Worm (Caenorhabditis elegans) whole organism, L3 larva: Measurements from ENCODE around the gene sta-1.
"Not testable (repeated sequence)": the region's sequence is repeated elsewhere in the genome, so short reads cannot be mapped to it uniquely, and the experiment has no call there.

Source experiments
- R02D3.7 ChIP-seq: fragments of 150-350 bp; optimal IDR thresholded peaks from 2 replicates; lab custom pipeline; 2014; ENCODE audit warnings: missing biosample characterization, missing genetic modification characterization
- ZK546.5 ChIP-seq: sonication (generic microtip); optimal IDR thresholded peaks from 2 replicates; lab custom pipeline; 2017; ENCODE audit warnings: missing biosample characterization, missing genetic modification characterization
- aly-2 ChIP-seq: fragments of 150-350 bp; optimal IDR thresholded peaks from 2 replicates; lab custom pipeline; 2014; ENCODE audit warnings: missing biosample characterization, missing genetic modification characterization
- ama-1 ChIP-seq: fragments of 150-350 bp; optimal IDR thresholded peaks from 2 replicates; lab custom pipeline; 2018
- ceh-16 ChIP-seq: sonication (generic microtip); optimal IDR thresholded peaks from 2 replicates; lab custom pipeline; 2017; ENCODE audit warnings: missing biosample characterization, missing genetic modification characterization
- ceh-82 ChIP-seq: fragments of 150-350 bp; optimal IDR thresholded peaks from 2 replicates; lab custom pipeline; 2014; ENCODE audit warnings: missing biosample characterization, missing genetic modification characterization
- ceh-9 ChIP-seq: sonication (generic microtip); optimal IDR thresholded peaks from 2 replicates; lab custom pipeline; 2018; ENCODE audit warnings: missing biosample characterization, missing genetic modification characterization
- daf-12 ChIP-seq: fragments of 150-350 bp; optimal IDR thresholded peaks from 2 replicates; lab custom pipeline; 2014; ENCODE audit warnings: missing biosample characterization, missing genetic modification reagents, missing genetic modification characterization
- egl-27 ChIP-seq: sonication (generic microtip); optimal IDR thresholded peaks from 4 replicates; lab custom pipeline; 2017; ENCODE audit warnings: missing biosample characterization, missing genetic modification reagents, missing genetic modification characterization
- egl-5 ChIP-seq: fragments of 150-350 bp; optimal IDR thresholded peaks from 2 replicates; lab custom pipeline; 2017; ENCODE audit warnings: missing biosample characterization, missing genetic modification reagents, missing genetic modification characterization, inconsistent platforms
- elt-1 ChIP-seq: fragments of 150-350 bp; optimal IDR thresholded peaks from 2 replicates; lab custom pipeline; 2014; ENCODE audit warnings: missing biosample characterization, missing genetic modification characterization
- elt-2 ChIP-seq: sonication (generic microtip); optimal IDR thresholded peaks from 2 replicates; lab custom pipeline; 2016; ENCODE audit warnings: missing genetic modification reagents, mild to moderate bottlenecking, missing genetic modification characterization, missing compliant biosample characterization
- eor-1 ChIP-seq, 2 experiments: fragments of 150-350 bp; optimal IDR thresholded peaks; 2 replicates each; lab custom pipeline; 2014 to 2018; ENCODE audit warnings: missing biosample characterization in 2 of 2, missing genetic modification characterization in 2 of 2
- fkh-10 ChIP-seq: sonication (generic microtip); optimal IDR thresholded peaks from 2 replicates; lab custom pipeline; 2017; ENCODE audit warnings: missing biosample characterization, missing genetic modification reagents, missing genetic modification characterization
- fkh-2 ChIP-seq: fragments of 150-350 bp; optimal IDR thresholded peaks from 2 replicates; lab custom pipeline; 2014; ENCODE audit warnings: missing biosample characterization, missing genetic modification reagents, missing genetic modification characterization
- fos-1 ChIP-seq: fragments of 150-350 bp; optimal IDR thresholded peaks from 2 replicates; lab custom pipeline; 2014; ENCODE audit warnings: missing biosample characterization, missing genetic modification characterization
- hmg-11 ChIP-seq: sonication (generic microtip); optimal IDR thresholded peaks from 2 replicates; lab custom pipeline; 2016; ENCODE audit warnings: missing genetic modification characterization, missing compliant biosample characterization
- jun-1 ChIP-seq: fragments of 150-350 bp; optimal IDR thresholded peaks from 2 replicates; lab custom pipeline; 2014; ENCODE audit warnings: missing biosample characterization, missing genetic modification reagents, missing genetic modification characterization
- lin-39 ChIP-seq: fragments of 150-350 bp; optimal IDR thresholded peaks from 2 replicates; lab custom pipeline; 2018; ENCODE audit warnings: missing biosample characterization, missing genetic modification reagents, missing genetic modification characterization
- lsy-12 ChIP-seq: sonication (generic microtip); optimal IDR thresholded peaks from 2 replicates; lab custom pipeline; 2016; ENCODE audit warnings: mild to moderate bottlenecking, missing genetic modification characterization, missing compliant biosample characterization
- mdl-1 ChIP-seq: fragments of 150-350 bp; optimal IDR thresholded peaks from 2 replicates; lab custom pipeline; 2014; ENCODE audit warnings: missing biosample characterization, missing genetic modification characterization
- mml-1 ChIP-seq: fragments of 150-350 bp; sonication (generic microtip); optimal IDR thresholded peaks from 3 replicates; lab custom pipeline; 2014; ENCODE audit warnings: missing biosample characterization, missing genetic modification characterization
- nfya-1 ChIP-seq: sonication (generic microtip); optimal IDR thresholded peaks from 2 replicates; lab custom pipeline; 2017; ENCODE audit warnings: missing genetic modification characterization, mild to moderate bottlenecking, missing compliant biosample characterization, antibody characterized with exemption, moderate library complexity; ENCODE audit not compliant: insufficient read depth
- nhr-11 ChIP-seq: fragments of 150-350 bp; optimal IDR thresholded peaks from 2 replicates; lab custom pipeline; 2014; ENCODE audit warnings: missing biosample characterization, missing genetic modification characterization
- nhr-12 ChIP-seq: fragments of 150-350 bp; optimal IDR thresholded peaks from 2 replicates; lab custom pipeline; 2014; ENCODE audit warnings: missing biosample characterization, missing genetic modification characterization
- nhr-23 ChIP-seq: fragments of 150-350 bp; optimal IDR thresholded peaks from 2 replicates; lab custom pipeline; 2014; ENCODE audit warnings: missing biosample characterization, missing genetic modification reagents, missing genetic modification characterization
- nhr-237 ChIP-seq: fragments of 150-350 bp; optimal IDR thresholded peaks from 2 replicates; lab custom pipeline; 2014; ENCODE audit warnings: missing biosample characterization, missing genetic modification characterization
- nhr-25 ChIP-seq: sonication (generic microtip); optimal IDR thresholded peaks from 2 replicates; lab custom pipeline; 2017; ENCODE audit warnings: missing biosample characterization, missing genetic modification characterization
- nhr-43 ChIP-seq: sonication (generic microtip); optimal IDR thresholded peaks from 2 replicates; lab custom pipeline; 2016; ENCODE audit warnings: mild to moderate bottlenecking, missing genetic modification characterization, missing compliant biosample characterization; ENCODE audit not compliant: poor library complexity, severe bottlenecking
- nhr-77 ChIP-seq: fragments of 150-350 bp; optimal IDR thresholded peaks from 2 replicates; lab custom pipeline; 2014; ENCODE audit warnings: missing biosample characterization, missing genetic modification characterization
- pha-4 ChIP-seq: fragments of 150-350 bp; optimal IDR thresholded peaks from 2 replicates; lab custom pipeline; 2014; ENCODE audit warnings: missing biosample characterization, missing genetic modification reagents, missing genetic modification characterization
- pqm-1 ChIP-seq: fragments of 150-350 bp; optimal IDR thresholded peaks from 2 replicates; lab custom pipeline; 2017; ENCODE audit warnings: missing biosample characterization, missing genetic modification characterization, inconsistent platforms
- unc-39 ChIP-seq: sonication (generic microtip); optimal IDR thresholded peaks from 4 replicates; lab custom pipeline; 2017; ENCODE audit warnings: missing biosample characterization, missing genetic modification characterization
- zag-1 ChIP-seq: fragments of 150-350 bp; optimal IDR thresholded peaks from 2 replicates; lab custom pipeline; 2014; ENCODE audit warnings: missing biosample characterization, missing genetic modification characterization
- ztf-11 ChIP-seq: fragments of 150-350 bp; optimal IDR thresholded peaks from 2 replicates; lab custom pipeline; 2014; ENCODE audit warnings: missing biosample characterization, missing genetic modification characterization
- ztf-4 ChIP-seq: fragments of 150-350 bp; optimal IDR thresholded peaks from 2 replicates; lab custom pipeline; 2014; ENCODE audit warnings: missing biosample characterization, missing genetic modification characterization

Gene sta-1

DNA sequence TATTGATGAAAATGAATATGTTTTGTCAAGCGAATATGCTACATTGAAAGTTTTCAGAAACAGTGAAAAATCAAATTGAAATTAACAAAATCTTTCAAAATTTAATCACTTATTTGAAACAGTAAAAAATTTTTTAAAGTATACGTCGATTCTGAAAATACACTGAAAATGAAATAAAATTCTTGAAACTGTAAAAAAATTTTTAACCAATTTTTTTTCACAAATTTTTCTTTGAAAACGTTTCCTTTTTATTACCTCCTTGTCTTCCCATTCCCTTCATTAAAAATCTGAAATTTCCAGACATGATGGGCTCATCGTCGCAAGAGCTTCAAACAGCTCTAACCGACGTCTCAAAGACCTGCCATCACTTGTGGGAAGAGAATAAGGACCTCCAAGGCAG, at the start of gene sta-1:
sta-1 (plus strand) TSS at position 301 of the 400 bp plus-strand sequence.
- TF ChIP-seq jun-1 (tag; lab: Kevin White, UChicago); egl-5; fos-1: not testable (repeated sequence)

DNA sequence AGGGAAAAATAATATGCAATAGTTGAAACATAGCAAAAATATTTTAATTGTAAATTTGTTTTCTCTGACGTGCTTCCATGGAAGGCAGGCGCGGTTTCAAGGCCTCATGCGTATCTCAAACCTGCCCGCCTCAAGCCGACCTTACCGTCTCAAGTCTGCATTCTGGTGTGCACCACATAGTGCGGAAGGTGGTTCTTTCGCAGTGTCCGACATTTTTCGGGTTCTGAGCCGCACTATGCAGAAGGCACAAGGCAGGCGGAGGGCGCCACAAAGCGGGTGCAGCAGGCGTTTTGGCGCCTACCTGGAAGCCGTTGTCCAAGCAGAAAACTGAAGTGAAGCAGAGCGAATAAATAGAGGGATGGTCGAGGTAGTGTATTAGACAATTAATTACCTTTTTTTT, 41.6 kb upstream of the sta-1 start:
- no peak for TF ChIP-seq nhr-11 (tag; lab: Kevin White, UChicago)
- no peak for TF ChIP-seq nhr-25 (tag; lab: Kevin White, UChicago)
- no peak for TF ChIP-seq nhr-43 (tag; lab: Kevin White, UChicago)
- TF ChIP-seq elt-2 (tag; lab: Kevin White, UChicago) = no peak
- no peak for TF ChIP-seq elt-1
- no peak for TF ChIP-seq pqm-1 (tag; lab: Kevin White, UChicago)

DNA sequence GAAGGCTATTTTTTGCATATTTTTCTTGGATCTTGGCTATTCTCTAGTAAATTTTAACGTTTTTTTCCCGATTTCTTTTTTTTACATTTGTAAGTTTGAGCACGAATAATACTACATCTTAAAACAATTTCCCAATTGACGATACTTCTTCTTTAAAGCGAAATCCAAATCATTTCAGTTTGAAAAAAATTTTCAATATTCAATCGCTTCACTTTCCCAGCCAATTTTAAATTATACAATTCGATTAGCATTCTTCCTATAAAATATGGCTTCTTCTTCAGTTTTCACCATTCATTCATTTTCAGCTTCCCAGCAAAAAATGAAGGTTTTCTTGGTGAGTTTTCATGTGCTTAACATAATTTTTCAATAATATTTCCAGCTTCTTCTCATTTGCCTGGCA, 38.2 kb upstream of the sta-1 start, which contains the start of gene fip-7:
fip-7 (plus strand) TSS at position 301 of the 400 bp plus-strand sequence.
- TF ChIP-seq ZK546.5, nhr-11, nfya-1 (tag; lab: Kevin White, UChicago): not testable (repeated sequence)

DNA sequence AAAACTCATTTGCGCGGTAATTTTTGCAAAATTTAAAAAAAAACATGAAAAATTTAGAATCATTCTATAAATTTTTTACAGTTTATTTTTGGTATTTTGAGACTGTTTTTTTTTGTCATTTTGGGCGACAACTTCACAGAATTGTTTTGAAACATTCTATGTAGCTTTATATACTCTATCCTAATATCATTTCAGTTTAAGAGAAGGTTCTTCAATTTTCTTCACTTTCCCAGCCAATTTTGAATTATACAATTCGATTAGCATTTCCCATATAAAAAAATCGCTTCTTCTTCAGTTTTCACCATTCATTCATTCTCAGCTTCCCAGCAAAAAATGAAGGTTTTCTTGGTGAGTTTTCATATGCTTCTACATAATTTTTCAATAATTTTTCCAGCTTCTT, 36.4 kb upstream of the sta-1 start, which contains the start of gene fipr-28:
fipr-28 (plus strand) TSS at position 301 of the 400 bp plus-strand sequence.
- TF ChIP-seq mml-1 (tag; lab: Kevin White, UChicago) = no peak
- no peak for TF ChIP-seq R02D3.7 (tag; lab: Kevin White, UChicago)
- no peak for TF ChIP-seq fkh-2 (tag; lab: Kevin White, UChicago)
- TF ChIP-seq, all 47 proteins: peak for 0

DNA sequence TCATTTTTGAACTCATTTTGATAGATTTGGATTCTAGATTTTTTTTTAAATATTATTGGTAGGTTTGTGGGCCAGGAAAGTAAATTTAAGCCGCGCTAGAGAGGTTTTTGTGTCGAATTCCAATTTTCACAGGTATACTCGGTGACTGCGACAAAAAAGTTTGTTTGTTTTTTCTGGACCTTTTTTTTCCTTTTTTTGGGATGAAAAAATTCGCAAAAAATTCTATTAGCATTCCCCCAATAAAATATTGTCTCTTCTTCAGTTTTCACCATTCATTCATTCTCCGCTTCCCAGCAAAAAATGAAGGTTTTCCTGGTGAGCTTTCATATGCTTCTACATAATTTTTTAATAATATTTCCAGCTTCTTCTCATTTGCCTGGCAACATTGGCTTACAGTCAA, 35.0 kb upstream of the sta-1 start, which contains the start of gene Y51H4A.936:
Y51H4A.936 (plus strand) TSS at position 301 of the 400 bp plus-strand sequence.
- TF ChIP-seq nhr-77 (tag; lab: Kevin White, UChicago) = no peak
- no peak for TF ChIP-seq egl-27
- no peak for TF ChIP-seq unc-39
- no peak for TF ChIP-seq pha-4 (tag; lab: Kevin White, UChicago)
- no peak for TF ChIP-seq mdl-1 (tag; lab: Kevin White, UChicago)
- TF ChIP-seq fkh-10 (GFP tag; lab: Kevin White, UChicago) = no peak
- no peak for TF ChIP-seq hmg-11
- no peak for TF ChIP-seq elt-2 (tag; lab: Kevin White, UChicago)
- no peak for TF ChIP-seq ceh-16 (tag; lab: Kevin White, UChicago)
- TF ChIP-seq ceh-9 (tag; lab: Kevin White, UChicago) = no peak
- no peak for TF ChIP-seq fos-1
- no peak for TF ChIP-seq ztf-11 (tag; lab: Kevin White, UChicago)
- no peak for TF ChIP-seq daf-12 (tag; lab: Kevin White, UChicago)
- TF ChIP-seq nhr-23 = no peak
- TF ChIP-seq elt-1 = no peak
- no peak for TF ChIP-seq ama-1 (lab: Kevin White, UChicago)
- TF ChIP-seq, all 47 proteins: peak for 0

DNA sequence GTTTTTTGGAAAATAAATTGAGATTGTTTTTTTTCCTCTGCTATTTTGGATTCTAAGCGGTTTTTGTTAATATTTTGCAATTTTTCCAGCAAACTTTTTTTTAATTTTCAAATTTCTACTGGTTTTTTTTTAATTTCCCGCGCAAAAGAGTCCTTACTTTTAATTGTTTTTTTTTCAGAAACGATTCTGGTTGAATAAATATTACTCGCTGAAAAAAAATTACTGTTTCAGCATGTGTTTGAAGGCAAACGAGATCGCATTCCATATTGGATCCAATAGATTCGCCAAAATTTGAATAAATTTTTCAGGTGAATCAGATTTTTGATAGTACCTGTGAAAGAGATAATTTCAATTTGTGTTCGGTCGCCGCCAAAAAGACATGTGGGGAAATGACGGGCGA, 34.3 kb upstream of the sta-1 start:
- no peak for TF ChIP-seq nfya-1 (tag; lab: Kevin White, UChicago)
- TF ChIP-seq egl-27 = no peak
- no peak for TF ChIP-seq lin-39 (tag; lab: Kevin White, UChicago)
- TF ChIP-seq nhr-12 (tag; lab: Kevin White, UChicago) = no peak
- TF ChIP-seq ama-1 (lab: Kevin White, UChicago) = no peak
- no peak for TF ChIP-seq R02D3.7 (tag; lab: Kevin White, UChicago)
- no peak for TF ChIP-seq fkh-2 (tag; lab: Kevin White, UChicago)
- no peak for TF ChIP-seq lsy-12 (tag; lab: Kevin White, UChicago)
- TF ChIP-seq nhr-11 (tag; lab: Kevin White, UChicago) = no peak
- TF ChIP-seq eor-1 (tag; optimal IDR thresholded peaks at IDR 0.05; lab: Kevin White, UChicago) = no peak
- TF ChIP-seq unc-39 = no peak
- no peak for TF ChIP-seq daf-12 (tag; lab: Kevin White, UChicago)
- no peak for TF ChIP-seq pqm-1 (tag; lab: Kevin White, UChicago)
- no peak for TF ChIP-seq aly-2 (tag; lab: Kevin White, UChicago)
- no peak for TF ChIP-seq nhr-237 (tag; lab: Kevin White, UChicago)
- TF ChIP-seq nhr-23 = no peak
- no peak for TF ChIP-seq ceh-82
- TF ChIP-seq zag-1 (tag; lab: Kevin White, UChicago) = no peak
- no peak for TF ChIP-seq ceh-9 (tag; lab: Kevin White, UChicago)
- no peak for TF ChIP-seq ztf-4 (tag; lab: Kevin White, UChicago)
